Fruit fly (Drosophila melanogaster): ENCODE results near the gene Vajk2.

Gene Vajk2

DNA sequence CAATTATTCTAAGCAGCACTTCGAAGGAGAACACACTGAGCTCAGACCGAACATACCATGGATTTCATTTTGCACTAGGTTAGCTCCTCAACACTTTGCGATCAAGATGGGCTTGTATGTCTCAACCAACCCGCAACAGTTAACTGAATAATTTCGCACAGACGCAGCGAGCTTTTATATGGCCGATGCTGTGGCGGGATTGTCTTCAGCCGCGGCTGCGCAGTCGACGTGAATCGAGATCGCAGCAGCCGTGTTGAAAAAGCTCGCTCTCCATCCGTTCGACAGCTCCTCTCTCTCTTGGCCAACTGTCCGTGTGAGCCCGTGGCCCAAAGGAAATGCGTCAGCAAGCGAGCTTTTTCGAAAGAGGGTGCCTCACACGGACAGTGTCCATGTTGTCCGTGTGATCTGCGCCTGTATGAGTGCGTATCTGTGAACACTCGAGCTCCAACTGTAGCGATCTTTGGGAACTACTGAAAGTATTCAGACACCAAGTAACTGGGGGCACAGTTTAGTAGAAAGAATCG, at the start of gene Vajk2:
Vajk2 (minus strand) TSS at position 151 of the 524 bp plus-strand sequence.
- no peak for TF ChIP-seq CG17801 (GFP tag; optimal IDR thresholded peaks at IDR 0.05; ENCODE audit: partially characterized antibody)

DNA sequence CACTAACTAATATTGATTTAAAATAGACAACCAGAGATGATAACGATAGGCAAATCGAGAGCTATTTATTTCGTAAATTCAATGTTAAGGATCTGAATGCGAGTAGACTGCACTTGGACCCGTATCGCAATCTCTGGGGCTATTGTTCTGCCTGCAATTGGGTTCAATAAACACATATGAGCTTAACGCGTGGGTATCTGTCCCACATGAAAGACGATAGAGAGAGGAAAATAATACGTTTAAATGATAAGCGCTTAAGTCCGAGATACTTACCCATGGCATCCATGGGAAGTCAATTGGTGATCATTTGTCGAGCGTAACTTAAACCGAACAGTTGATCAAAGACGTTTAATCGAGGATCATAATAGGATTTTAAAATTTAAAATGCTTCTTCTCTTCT, 45.3 kb upstream of the Vajk2 start, which contains the start of gene NimC2:
NimC2 (plus strand) TSS at position 301 of the 400 bp plus-strand sequence.
- no peak for TF ChIP-seq CG17801 (GFP tag; optimal IDR thresholded peaks at IDR 0.05; ENCODE audit: partially characterized antibody)

DNA sequence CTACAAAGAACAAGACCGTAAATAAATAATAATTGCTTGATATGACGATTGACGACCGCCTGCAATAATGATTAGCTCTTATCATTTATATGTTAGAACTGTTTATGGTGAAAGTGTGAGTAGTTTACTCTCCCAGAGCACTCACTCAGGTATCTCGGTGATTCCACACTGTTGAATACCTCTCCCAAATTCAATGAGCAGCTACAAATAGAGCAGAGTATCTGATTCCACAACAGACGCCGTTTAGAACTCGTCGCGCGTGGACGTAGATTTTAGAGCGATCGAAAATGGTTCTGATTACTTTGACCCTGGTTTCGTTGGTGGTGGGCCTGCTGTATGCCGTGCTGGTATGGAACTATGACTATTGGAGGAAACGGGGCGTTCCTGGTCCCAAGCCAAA, 42.6 kb upstream of the Vajk2 start, which contains the start of gene Cyp28a5:
Cyp28a5 (plus strand) TSS at position 230 of the 400 bp plus-strand sequence.
- no peak for TF ChIP-seq CG17801 (GFP tag; optimal IDR thresholded peaks at IDR 0.05; ENCODE audit: partially characterized antibody)

- no peak for TF ChIP-seq CG17801 (GFP tag; optimal IDR thresholded peaks at IDR 0.05; ENCODE audit: partially characterized antibody)
Measured at dm6 chr2L:13976669-13977068, 42.2 kb upstream of the Vajk2 start, which contains the start of gene NimC1. TSS of gene NimC1 (minus strand) at chr2L:13976769.

dm6 chr2L:13972847-13973246, 38.4 kb upstream of the Vajk2 start, which contains the start of gene He:
TSS of gene He (minus strand) at chr2L:13972947.
- TF ChIP-seq CG17801 (GFP tag; optimal IDR thresholded peaks at IDR 0.05; ENCODE audit: partially characterized antibody) = no peak

- TF ChIP-seq CG17801 (GFP tag; optimal IDR thresholded peaks at IDR 0.05; ENCODE audit: partially characterized antibody) = no peak
Measured at dm6 chr2L:13969876-13970275, 35.4 kb upstream of the Vajk2 start, which contains the start of the genes NimB4 and NimB5. TSS of gene NimB4 (minus strand) at chr2L:13969976. TSS of gene NimB5 (plus strand) at chr2L:13970177.

dm6 chr2L:13967846-13968350, 33.4 kb upstream of the Vajk2 start, which contains the start of gene NimB3:
TSS of gene NimB3 (minus strand) at chr2L:13967985.
- TF ChIP-seq CG17801 (GFP tag; optimal IDR thresholded peaks at IDR 0.05; ENCODE audit: partially characterized antibody) = no peak

DNA sequence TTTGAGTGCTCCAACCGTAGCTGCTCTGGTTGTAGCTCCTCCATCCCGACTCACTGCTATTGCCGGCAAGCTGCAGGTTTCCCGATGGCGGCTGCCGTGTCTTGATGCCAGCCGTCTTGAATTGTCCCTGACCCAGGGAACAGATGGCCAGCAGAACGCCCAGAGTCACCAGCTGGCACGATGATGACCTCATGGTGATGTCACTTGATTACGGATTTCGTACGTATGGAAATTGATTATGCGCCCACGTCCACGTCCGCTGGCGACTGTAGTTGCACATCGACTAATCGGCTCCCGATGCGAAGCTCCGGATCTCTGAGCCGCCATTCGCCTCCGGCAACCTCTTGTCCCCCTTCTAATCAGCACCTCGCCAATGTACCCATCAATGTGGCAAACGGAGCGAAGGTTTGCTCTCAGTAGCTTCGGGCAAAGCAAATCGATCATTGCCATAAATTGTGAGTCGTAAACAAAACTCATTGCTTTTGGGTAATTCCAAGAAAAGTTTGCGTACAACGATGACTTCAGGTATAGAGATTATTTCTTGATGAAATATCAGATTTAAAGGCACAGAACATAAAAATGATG, 32.3 kb upstream of the Vajk2 start, which contains the start of gene NimB2:
NimB2 (minus strand) TSS at position 287 of the 585 bp plus-strand sequence.
- TF ChIP-seq CG17801 (GFP tag; optimal IDR thresholded peaks at IDR 0.05; ENCODE audit: partially characterized antibody) = no peak

DNA sequence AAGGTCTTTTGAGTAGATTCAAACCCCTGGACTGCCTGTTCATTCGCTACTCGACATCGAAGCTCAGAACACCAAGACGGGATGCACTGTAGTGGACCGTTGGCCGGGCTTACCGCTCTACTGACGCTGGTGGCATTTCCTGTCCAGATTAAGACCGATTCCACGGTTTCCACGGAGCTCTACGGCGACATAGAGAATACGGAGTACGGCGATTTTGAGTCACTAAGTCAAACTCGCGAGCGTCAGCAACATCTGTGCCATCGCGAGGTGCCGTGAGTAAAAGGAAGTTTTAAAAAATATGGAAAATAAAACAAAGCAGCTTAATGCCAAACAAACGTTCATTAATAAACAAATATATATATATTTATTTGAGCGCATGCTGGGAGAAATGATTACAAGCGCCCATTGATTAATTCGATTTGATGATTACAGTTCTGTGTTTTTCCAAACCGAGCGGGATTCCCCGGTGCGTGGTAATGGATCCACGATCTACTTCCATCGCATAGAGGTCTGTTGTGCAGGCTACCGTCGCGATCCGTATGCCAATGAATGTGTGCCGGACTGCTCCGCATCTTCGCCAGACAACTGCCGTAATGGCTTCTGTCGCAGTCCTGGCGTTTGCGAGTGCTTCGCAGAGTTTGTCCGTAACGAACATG, 29.1 kb upstream of the Vajk2 start, which contains the start of gene NimB1:
NimB1 (plus strand) TSS at position 41 of the 656 bp plus-strand sequence.
- TF ChIP-seq CG17801 (GFP tag; optimal IDR thresholded peaks at IDR 0.05; ENCODE audit: partially characterized antibody) = no peak

dm6 chr2L:13960399-13960798, 25.9 kb upstream of the Vajk2 start:
- no peak for TF ChIP-seq CG17801 (GFP tag; optimal IDR thresholded peaks at IDR 0.05; ENCODE audit: partially characterized antibody)

- TF ChIP-seq CG17801 (GFP tag; optimal IDR thresholded peaks at IDR 0.05; ENCODE audit: partially characterized antibody) = no peak
Measured at dm6 chr2L:13957239-13957638, 22.7 kb upstream of the Vajk2 start, which contains the start of gene NimA. TSS of gene NimA (plus strand) at chr2L:13957539.

dm6 chr2L:13955775-13956174, 21.3 kb upstream of the Vajk2 start:
- no peak for TF ChIP-seq CG17801 (GFP tag; optimal IDR thresholded peaks at IDR 0.05; ENCODE audit: partially characterized antibody)

DNA sequence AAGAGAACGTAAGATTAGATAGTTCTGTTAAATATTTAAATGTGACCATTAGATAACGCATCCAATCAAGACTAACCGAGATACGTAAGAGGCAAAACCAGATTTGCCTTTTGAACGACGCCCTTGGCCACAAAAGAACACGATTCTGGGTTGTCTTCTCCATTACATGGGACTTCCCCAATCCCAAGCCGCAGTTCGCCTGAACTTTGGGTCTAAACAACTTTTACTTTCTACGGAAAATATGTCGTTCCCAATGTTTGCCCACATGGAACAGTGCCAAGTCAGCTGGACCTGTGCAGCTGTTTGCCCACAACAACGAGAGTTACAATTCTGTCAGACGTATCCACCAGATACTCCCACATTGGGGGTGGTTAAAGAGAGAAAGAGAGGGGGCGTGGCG, 15.3 kb upstream of the Vajk2 start:
- TF ChIP-seq CG17801 (GFP tag; optimal IDR thresholded peaks at IDR 0.05; ENCODE audit: partially characterized antibody) = no peak

DNA sequence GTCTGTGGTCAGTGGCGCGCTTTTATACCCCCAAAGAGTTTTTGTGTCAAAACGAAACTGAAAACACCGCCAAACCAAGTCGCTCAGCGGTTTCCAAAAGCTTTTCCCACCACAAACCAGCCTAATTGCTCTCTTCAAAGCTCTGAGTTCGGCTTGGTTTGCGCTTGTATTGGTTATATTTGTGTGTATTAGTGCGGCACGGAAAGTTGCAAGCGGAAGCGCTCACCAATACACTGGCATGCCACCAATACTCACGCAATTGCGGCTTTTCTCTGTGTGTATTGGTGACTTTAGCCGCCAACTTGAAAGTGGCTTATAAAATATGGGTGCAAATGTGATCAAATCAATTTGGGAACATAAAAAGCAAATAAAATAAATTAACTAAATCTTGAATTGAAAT, 13.0 kb upstream of the Vajk2 start, which contains the start of gene Vajk3:
Vajk3 (minus strand) TSS at position 1 of the 400 bp plus-strand sequence.
- TF ChIP-seq CG17801 (GFP tag; optimal IDR thresholded peaks at IDR 0.05; ENCODE audit: partially characterized antibody) = no peak

DNA sequence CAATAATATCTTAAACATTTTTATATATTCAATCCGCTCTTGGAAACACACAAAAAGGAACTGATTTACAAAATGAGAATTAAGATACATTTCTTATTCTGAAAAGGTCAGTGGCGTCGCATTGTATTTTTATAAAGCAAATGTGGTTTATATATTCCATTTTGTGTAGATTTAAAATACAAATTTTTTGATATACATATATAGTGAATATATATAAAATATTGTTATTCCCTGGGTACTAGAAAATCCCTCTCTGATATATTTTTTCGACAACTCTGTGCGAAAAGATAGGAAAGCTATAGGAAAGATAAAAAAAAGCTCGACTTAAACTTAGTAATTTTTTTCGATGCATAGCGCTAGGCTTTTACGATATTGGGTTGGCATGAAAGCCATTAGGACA, 3.2 kb downstream of the Vajk2 start, which contains the start of gene CG42711:
CG42711 (minus strand) TSS at position 45 of the 400 bp plus-strand sequence.
- TF ChIP-seq CG17801 (GFP tag; optimal IDR thresholded peaks at IDR 0.05; ENCODE audit: partially characterized antibody) = no peak

All from ovary, adult (tissue).